Fruit fly (Drosophila melanogaster): ENCODE data around the gene Mettl3.

dm6 chr3R:24047226-24047976, 15.4 kb downstream of the Mettl3 start, which contains the start of gene CG5986:
- TF ChIP-seq fd3F (GFP tag; optimal IDR thresholded peaks at IDR 0.05) (no peak), CG2889 (GFP tag; IDR thresholded peaks at IDR 0.05) (no peak), nerfin-2 (GFP tag; IDR thresholded peaks at IDR 0.05; ENCODE audit: partially characterized antibody) (no peak), peb (GFP tag; IDR thresholded peaks at IDR 0.05) (no peak)

Data from whole organism, embryonic.